Fruit fly (Drosophila melanogaster) Kc167 (cell line): ENCODE measurements around the gene CG14990.

ENCODE experiments used
- Myc ChIP-seq: fragments of >200 bp; optimal IDR thresholded peaks from 2 replicates; lab custom pipeline; 2017; ENCODE audit warnings: missing external identifiers
- psq ChIP-seq: fragments of >200 bp; optimal IDR thresholded peaks from 2 replicates; lab custom pipeline; 2017; ENCODE audit warnings: missing external identifiers

dm6 chr3L:4068368-4068767 is 24.6 kb upstream of the CG14990 start:
- TF ChIP-seq Myc (lab: Kevin White, UChicago): no peak
- no peak for TF ChIP-seq psq (lab: Kevin White, UChicago)
